Fruit fly (Drosophila melanogaster) whole organism, embryonic: ENCODE data around the gene CG5612.
A peak's percentile ranks its signal among the peaks of the same experiment; 100 is the strongest.

Experiments used
- Bgb ChIP-seq: fragments of 200-800 bp; sonication (Bioruptor generic); IDR thresholded peaks from 2 replicates; pipeline ENCODE4 v1.3.6; 2022; ENCODE audit warnings: missing biosample characterization, missing genetic modification characterization; ENCODE audit not compliant: partially characterized antibody
- CG11504 ChIP-seq: fragments of 200-800 bp; sonication (Bioruptor generic); optimal IDR thresholded peaks from 3 replicates; lab custom pipeline; 2019; ENCODE audit warnings: missing biosample characterization, mild to moderate bottlenecking, missing genetic modification characterization, moderate library complexity
- CG11560 ChIP-seq: fragments of 200-800 bp; sonication (Bioruptor generic); IDR thresholded peaks from 3 replicates; pipeline ENCODE4 v1.3.6; 2022; ENCODE audit warnings: missing biosample characterization, missing genetic modification characterization
- CG14667 ChIP-seq: fragments of 200-800 bp; sonication (Bioruptor generic); IDR thresholded peaks from 2 replicates; pipeline ENCODE4 v1.3.6; 2022; ENCODE audit warnings: missing biosample characterization, missing genetic modification characterization
- CG34422 ChIP-seq: fragments of 200-800 bp; sonication (Bioruptor generic); IDR thresholded peaks from 3 replicates; pipeline ENCODE4 v1.3.6; 2022; ENCODE audit warnings: missing biosample characterization, missing genetic modification characterization
- CG7357 ChIP-seq: fragments of 200-800 bp; sonication (Bioruptor generic); IDR thresholded peaks from 3 replicates; pipeline ENCODE4 v1.3.6; 2022; ENCODE audit warnings: missing biosample characterization, missing genetic modification characterization
- CG7987 ChIP-seq: fragments of 200-800 bp; sonication (Bioruptor generic); optimal IDR thresholded peaks from 2 replicates; lab custom pipeline; 2018; ENCODE audit warnings: missing biosample characterization, mild to moderate bottlenecking, missing genetic modification characterization, moderate library complexity
- CG9932 ChIP-seq: fragments of 200-800 bp; sonication (Bioruptor generic); IDR thresholded peaks from 2 replicates; pipeline ENCODE4 v1.3.6; 2022; ENCODE audit warnings: missing biosample characterization, missing genetic modification characterization
- CTCF ChIP-seq: fragments of 200-800 bp; sonication (Bioruptor generic); optimal IDR thresholded peaks from 2 replicates; lab custom pipeline; 2017; ENCODE audit warnings: missing biosample characterization, mild to moderate bottlenecking, missing genetic modification characterization, moderate library complexity
- D19B ChIP-seq: fragments of 200-800 bp; sonication (Bioruptor generic); optimal IDR thresholded peaks from 2 replicates; lab custom pipeline; 2017; ENCODE audit warnings: missing biosample characterization, mild to moderate bottlenecking, missing genetic modification characterization
- Dbx ChIP-seq: fragments of 200-800 bp; sonication (Bioruptor generic); IDR thresholded peaks from 3 replicates; pipeline ENCODE4 v1.3.6; 2022; ENCODE audit warnings: missing biosample characterization, missing genetic modification characterization
- Deaf1 ChIP-seq: fragments of 200-800 bp; optimal IDR thresholded peaks from 3 replicates; lab custom pipeline; 2019; ENCODE audit warnings: missing biosample characterization, mild to moderate bottlenecking, missing genetic modification characterization, moderate library complexity
- Dp ChIP-seq: fragments of 200-800 bp; sonication (Bioruptor generic); optimal IDR thresholded peaks from 2 replicates; lab custom pipeline; 2018; ENCODE audit warnings: missing biosample characterization, mild to moderate bottlenecking, missing genetic modification characterization, moderate library complexity
- Dref ChIP-seq: fragments of 200-800 bp; sonication (Bioruptor generic); IDR thresholded peaks from 2 replicates; pipeline ENCODE4 v1.3.6; 2022; ENCODE audit warnings: missing biosample characterization, missing genetic modification characterization
- Drgx ChIP-seq: fragments of 200-800 bp; sonication (Bioruptor generic); IDR thresholded peaks from 2 replicates; pipeline ENCODE4 v1.3.6; 2022; ENCODE audit warnings: missing biosample characterization, missing genetic modification characterization
- E2f1 ChIP-seq: fragments of 200-800 bp; sonication (Bioruptor generic); IDR thresholded peaks from 2 replicates; pipeline ENCODE4 v1.3.6; 2022; ENCODE audit warnings: missing biosample characterization, missing genetic modification characterization
- E2f2 ChIP-seq: fragments of 200-800 bp; sonication (Bioruptor generic); IDR thresholded peaks from 2 replicates; pipeline ENCODE4 v1.3.6; 2022; ENCODE audit warnings: missing biosample characterization, missing genetic modification characterization
- Hey ChIP-seq: fragments of 200-800 bp; sonication (Bioruptor generic); optimal IDR thresholded peaks from 3 replicates; lab custom pipeline; 2018; ENCODE audit warnings: missing biosample characterization, mild to moderate bottlenecking, missing genetic modification characterization
- Hmr ChIP-seq: fragments of 200-800 bp; sonication (Bioruptor generic); optimal IDR thresholded peaks from 3 replicates; lab custom pipeline; 2017; ENCODE audit warnings: mild to moderate bottlenecking, missing biosample characterization, missing genetic modification reagents, missing genetic modification characterization
- MBD-R2 ChIP-seq: fragments of 200-800 bp; sonication (Bioruptor generic); IDR thresholded peaks from 2 replicates; pipeline ENCODE4 v1.3.6; 2022; ENCODE audit warnings: missing biosample characterization, missing genetic modification characterization
- Med ChIP-seq: fragments of 200-800 bp; sonication (Bioruptor generic); peaks from one replicate; lab custom pipeline; 2016; ENCODE audit warnings: missing biosample characterization, missing genetic modification characterization, mild to moderate bottlenecking, inconsistent platforms, moderate library complexity
- Nf-YC ChIP-seq: fragments of 200-800 bp; optimal IDR thresholded peaks from 3 replicates; lab custom pipeline; 2019; ENCODE audit warnings: missing biosample characterization, mild to moderate bottlenecking, missing genetic modification characterization, moderate library complexity
- PHDP ChIP-seq: fragments of 200-800 bp; sonication (Bioruptor generic); optimal IDR thresholded peaks from 3 replicates; lab custom pipeline; 2018; ENCODE audit warnings: missing biosample characterization, mild to moderate bottlenecking, missing genetic modification characterization, moderate library complexity
- Pdp1 ChIP-seq, 2 experiments: fragments of 200-800 bp; sonication (Bioruptor generic); optimal IDR thresholded peaks; 3 replicates each; lab custom pipeline; 2016; ENCODE audit warnings: missing biosample characterization in 2 of 2, missing genetic modification characterization in 2 of 2, mild to moderate bottlenecking in 1 of 2, moderate library complexity in 1 of 2
- Tbp ChIP-seq: fragments of >200 bp; optimal IDR thresholded peaks from 2 replicates; lab custom pipeline; 2018; ENCODE audit warnings: missing biosample characterization, missing genetic modification characterization
- Trl ChIP-seq, 3 experiments: fragments of >200 bp in 2 of 3; fragments of 200-800 bp in 1 of 3; sonication (Bioruptor generic) in 1 of 3; optimal IDR thresholded peaks; 2 replicates in 1 of 3; 3 replicates in 2 of 3; lab custom pipeline; 2016 to 2017; ENCODE audit warnings: missing biosample characterization in 1 of 3, missing genetic modification characterization in 1 of 3
- abd-A ChIP-seq: fragments of 200-800 bp; sonication (Bioruptor generic); optimal IDR thresholded peaks from 3 replicates; lab custom pipeline; 2019; ENCODE audit warnings: missing biosample characterization, mild to moderate bottlenecking, missing genetic modification characterization, moderate library complexity
- chinmo ChIP-seq: fragments of 200-800 bp; sonication (Bioruptor generic); IDR thresholded peaks from 4 replicates; pipeline ENCODE4 v1.3.6; 2022; ENCODE audit warnings: missing biosample characterization, missing genetic modification characterization; ENCODE audit not compliant: partially characterized antibody
- da ChIP-seq: fragments of 200-800 bp; sonication (Bioruptor generic); optimal IDR thresholded peaks from 2 replicates; lab custom pipeline; 2016; ENCODE audit warnings: missing biosample characterization, missing genetic modification characterization
- exex ChIP-seq: fragments of 200-800 bp; sonication (Bioruptor generic); optimal IDR thresholded peaks from 4 replicates; lab custom pipeline; 2018; ENCODE audit warnings: missing biosample characterization, mild to moderate bottlenecking, missing genetic modification characterization, moderate library complexity
- gfzf ChIP-seq: fragments of 200-800 bp; sonication (Bioruptor generic); optimal IDR thresholded peaks from 2 replicates; lab custom pipeline; 2016; ENCODE audit warnings: missing biosample characterization, mild to moderate bottlenecking, missing genetic modification characterization, moderate library complexity
- lilli ChIP-seq: fragments of 200-800 bp; sonication (Bioruptor generic); optimal IDR thresholded peaks from 3 replicates; lab custom pipeline; 2016; ENCODE audit warnings: missing biosample characterization, missing genetic modification characterization
- pb ChIP-seq: fragments of 200-800 bp; sonication (Bioruptor generic); optimal IDR thresholded peaks from 3 replicates; lab custom pipeline; 2016; ENCODE audit warnings: missing biosample characterization, missing genetic modification characterization
- pita ChIP-seq: fragments of 200-800 bp; sonication (Bioruptor generic); optimal IDR thresholded peaks from 2 replicates; lab custom pipeline; 2017; ENCODE audit warnings: missing biosample characterization, mild to moderate bottlenecking, missing genetic modification characterization
- pzg ChIP-seq: fragments of 200-800 bp; sonication (Bioruptor generic); optimal IDR thresholded peaks from 3 replicates; lab custom pipeline; 2018; ENCODE audit warnings: missing biosample characterization, mild to moderate bottlenecking, missing genetic modification characterization, moderate library complexity
- schlank ChIP-seq: fragments of 200-800 bp; sonication (Bioruptor generic); optimal IDR thresholded peaks from 2 replicates; lab custom pipeline; 2018; ENCODE audit warnings: missing biosample characterization, mild to moderate bottlenecking, missing genetic modification characterization
- sens ChIP-seq: fragments of 200-800 bp; sonication (Bioruptor generic); peaks from one replicate; lab custom pipeline; 2016; ENCODE audit warnings: missing biosample characterization, missing genetic modification characterization
- sob ChIP-seq: fragments of 200-800 bp; sonication (Bioruptor generic); IDR thresholded peaks from 2 replicates; pipeline ENCODE4 v1.3.6; 2022; ENCODE audit warnings: missing biosample characterization, missing genetic modification characterization
- vnd ChIP-seq: fragments of 200-800 bp; sonication (Bioruptor generic); IDR thresholded peaks from 3 replicates; pipeline ENCODE4 v1.3.6; 2022; ENCODE audit warnings: missing biosample characterization, missing genetic modification characterization; ENCODE audit not compliant: partially characterized antibody
- zfh1 ChIP-seq: fragments of 200-800 bp; sonication (Bioruptor generic); IDR thresholded peaks from 3 replicates; pipeline ENCODE4 v1.3.6; 2022; ENCODE audit warnings: missing biosample characterization, missing genetic modification characterization

The CG5612 gene

DNA sequence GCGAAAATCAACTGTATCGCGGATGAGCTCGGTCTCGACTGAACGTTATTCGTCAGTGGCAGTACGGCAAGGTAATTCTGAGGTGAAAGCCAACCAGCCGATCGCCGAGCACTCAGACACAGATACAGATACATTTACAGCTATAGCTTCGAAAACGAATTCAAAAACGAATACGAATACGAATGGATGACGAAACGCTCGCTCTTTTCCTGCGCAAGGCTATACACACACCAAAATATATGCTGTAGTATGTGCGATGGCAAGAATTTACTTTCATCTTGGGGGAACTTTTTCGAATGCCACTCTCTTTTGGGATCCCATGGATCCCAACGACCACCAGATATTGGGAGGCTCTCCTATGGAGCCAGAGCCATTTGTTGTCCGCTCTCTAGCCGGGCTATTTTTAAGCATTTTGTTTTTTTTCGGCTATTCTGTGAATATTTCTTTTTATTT lies 34.3 kb upstream of the CG5612 start, which contains the start of gene Mlc1 (continued):
- TF ChIP-seq Dref (GFP tag; lab: Robert Waterston, UW) (no peak), Drgx (no peak), Med (peak; percentile 63), CG7987 (GFP tag; lab: Kevin White, UChicago) (no peak)

DNA sequence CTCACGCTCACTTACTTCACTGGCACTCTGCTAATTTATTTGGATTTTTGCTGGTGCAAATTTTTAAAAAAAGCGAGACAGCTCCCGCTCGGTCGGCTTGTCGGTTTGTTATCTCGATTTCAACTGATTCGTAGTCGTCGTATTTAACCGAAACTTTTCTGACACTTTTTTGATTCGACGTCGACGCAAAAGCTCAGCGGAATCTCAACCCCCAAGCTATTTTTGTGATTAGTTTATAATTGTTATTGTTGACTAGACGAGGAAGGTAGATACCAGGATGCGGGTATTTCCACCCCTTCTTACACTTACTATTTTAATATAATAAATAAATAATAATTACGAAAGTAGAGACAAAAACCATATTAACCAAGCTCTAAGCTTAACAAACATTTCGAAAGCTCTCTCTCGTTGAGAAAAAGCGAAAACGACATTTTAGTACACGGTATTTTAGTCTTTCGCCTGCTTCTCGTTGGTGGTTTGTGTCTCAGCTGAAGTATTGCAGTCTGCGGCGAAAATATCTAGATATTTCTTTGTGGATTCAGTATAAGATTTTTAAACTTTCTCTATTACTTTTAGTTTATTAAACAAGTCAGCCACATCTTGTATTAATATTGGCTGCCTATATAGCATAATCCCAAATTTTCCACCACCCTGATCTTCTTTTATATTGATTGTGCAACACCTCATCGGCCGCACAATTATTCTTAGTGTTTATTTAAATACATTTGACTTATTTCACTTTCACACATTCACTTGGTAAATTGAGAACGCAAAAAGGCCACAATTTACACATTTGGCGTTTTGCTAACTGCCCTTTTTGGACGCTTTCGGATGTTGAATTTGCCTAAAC lies 31.1 kb upstream of the CG5612 start, which contains the start of gene tau:
tau (minus strand) TSS at position 311 of the 850 bp plus-strand sequence.
- TF ChIP-seq Dbx (peak; percentile 58; the same call in 2 of the 3 replicates), pzg (GFP tag; lab: Kevin White, UChicago) (peak; percentile 1), vnd (no peak), Bgb (GFP tag; lab: Robert Waterston, UW) (peak; percentile 20; the same call in 1 of the 2 replicates), Med (peak; percentile 64), Dp (peak; percentile 12), schlank (tag; lab: Kevin White, UChicago) (no peak), lilli (GFP tag; lab: Kevin White, UChicago) (peak; percentile 8), sens (GFP tag; lab: Kevin White, UChicago) (peak; percentile 73), Deaf1 (tag; lab: Kevin White, UChicago) (peak; percentile 85), Trl (optimal IDR thresholded peaks at IDR 0.05; lab: Kevin White, UChicago) (peak in 1 of 2 experiments; percentile 6), Trl (GFP tag; optimal IDR thresholded peaks at IDR 0.05; lab: Kevin White, UChicago) (no peak), CG11504 (tag; lab: Kevin White, UChicago) (peak; percentile 7), CTCF (peak; percentile 73), Hey (tag; lab: Kevin White, UChicago) (no peak), Tbp (GFP tag; lab: Kevin White, UChicago) (no peak), chinmo (GFP tag; lab: Robert Waterston, UW) (0 out of 4 replicates have a peak, but pooled peaks have one; percentile 50), sob (peak; percentile 60; the same call in 1 of the 2 replicates), zfh1 (GFP tag; lab: Robert Waterston, UW) (no peak), CG7357 (GFP tag; lab: Robert Waterston, UW) (no peak), Hmr (no peak), PHDP (tag; lab: Kevin White, UChicago) (peak; percentile 2), gfzf (GFP tag; lab: Kevin White, UChicago) (peak; percentile 20), E2f1 (GFP tag; lab: Robert Waterston, UW) (no peak), D19B (peak; percentile 79), CG11560 (no peak), CG9932 (GFP tag; lab: Robert Waterston, UW) (peak; percentile 28; the same call in 1 of the 2 replicates), pita (GFP tag; lab: Kevin White, UChicago) (peak; percentile 45), da (no peak), pb (GFP tag; lab: Kevin White, UChicago) (no peak), abd-A (tag; lab: Kevin White, UChicago) (peak; percentile 65), exex (peak; percentile 39), MBD-R2 (GFP tag; lab: Robert Waterston, UW) (0 out of 2 replicates have a peak, but pooled peaks have one; percentile 11), Nf-YC (tag; lab: Kevin White, UChicago) (peak; percentile 11), CG14667 (GFP tag; lab: Robert Waterston, UW) (no peak), CG34422 (GFP tag; lab: Robert Waterston, UW) (no peak), Pdp1 (GFP tag; optimal IDR thresholded peaks at IDR 0.05; lab: Kevin White, UChicago) (peak in 1 of 2 experiments; percentile 78), E2f2 (GFP tag; lab: Robert Waterston, UW) (no peak)
